Worm (Caenorhabditis elegans) whole organism, mixed stage, embryonic: ENCODE data around the gene Y17G7B.18.

ENCODE experiments used
- M03D4.4 ChIP-seq: sonication (generic microtip); optimal IDR thresholded peaks from 2 replicates; lab custom pipeline; 2017; ENCODE audit warnings: mild to moderate bottlenecking, missing genetic modification characterization, missing compliant biosample characterization
- bed-3 ChIP-seq: fragments of 200-800 bp; sonication (Bioruptor generic); optimal IDR thresholded peaks from 3 replicates; lab custom pipeline; 2018; ENCODE audit warnings: mild to moderate bottlenecking, missing genetic modification characterization, moderate library complexity, missing compliant biosample characterization
- blmp-1 ChIP-seq: fragments of 150-350 bp; optimal IDR thresholded peaks from 2 replicates; lab custom pipeline; 2014; ENCODE audit warnings: missing biosample characterization, missing genetic modification characterization
- ceh-43 ChIP-seq: fragments of 200-800 bp; sonication (Bioruptor generic); optimal IDR thresholded peaks from 2 replicates; lab custom pipeline; 2018; ENCODE audit warnings: mild to moderate bottlenecking, missing genetic modification characterization, moderate library complexity, missing compliant biosample characterization
- ces-1 ChIP-seq: fragments of 150-350 bp; optimal IDR thresholded peaks from 2 replicates; lab custom pipeline; 2014; ENCODE audit warnings: missing biosample characterization, missing genetic modification reagents, missing genetic modification characterization
- cnd-1 ChIP-seq: fragments of 200-800 bp; sonication (Bioruptor generic); optimal IDR thresholded peaks from 2 replicates; lab custom pipeline; 2018; ENCODE audit warnings: mild to moderate bottlenecking, missing genetic modification characterization, missing compliant biosample characterization
- drap-1 ChIP-seq: fragments of 200-800 bp; sonication (Bioruptor generic); optimal IDR thresholded peaks from 3 replicates; lab custom pipeline; 2018; ENCODE audit warnings: mild to moderate bottlenecking, missing genetic modification characterization, missing compliant biosample characterization
- elt-1 ChIP-seq: sonication (generic microtip); optimal IDR thresholded peaks from 2 replicates; lab custom pipeline; 2017; ENCODE audit warnings: missing genetic modification characterization, mild to moderate bottlenecking, missing compliant biosample characterization, antibody characterized with exemption, moderate library complexity, borderline replicate concordance; ENCODE audit not compliant: insufficient read depth
- flh-1 ChIP-seq: fragments of 200-800 bp; sonication (Bioruptor generic); optimal IDR thresholded peaks from 2 replicates; lab custom pipeline; 2018; ENCODE audit warnings: mild to moderate bottlenecking, missing genetic modification characterization, moderate library complexity, missing compliant biosample characterization
- ham-2 ChIP-seq: fragments of 200-800 bp; sonication (Bioruptor generic); optimal IDR thresholded peaks from 2 replicates; lab custom pipeline; 2018; ENCODE audit warnings: mild to moderate bottlenecking, missing genetic modification characterization, missing compliant biosample characterization
- hlh-1 ChIP-seq: fragments of 150-350 bp; optimal IDR thresholded peaks from 2 replicates; lab custom pipeline; 2014; ENCODE audit warnings: missing biosample characterization, missing genetic modification reagents, missing genetic modification characterization
- lin-13 ChIP-seq: fragments of 150-350 bp; optimal IDR thresholded peaks from 2 replicates; lab custom pipeline; 2014; ENCODE audit warnings: missing biosample characterization, missing genetic modification characterization
- lsy-2 ChIP-seq: fragments of 150-350 bp; optimal IDR thresholded peaks from 2 replicates; lab custom pipeline; 2014; ENCODE audit warnings: missing biosample characterization, missing genetic modification characterization
- mab-5 ChIP-seq: fragments of 150-350 bp; optimal IDR thresholded peaks from 2 replicates; lab custom pipeline; 2014; ENCODE audit warnings: missing biosample characterization, missing genetic modification characterization
- mep-1 ChIP-seq: fragments of 150-350 bp; optimal IDR thresholded peaks from 2 replicates; lab custom pipeline; 2017; ENCODE audit warnings: missing biosample characterization, missing genetic modification reagents, missing genetic modification characterization, inconsistent platforms
- mls-2 ChIP-seq: sonication (generic microtip); optimal IDR thresholded peaks from 2 replicates; lab custom pipeline; 2016; ENCODE audit warnings: mild to moderate bottlenecking, missing genetic modification characterization, moderate library complexity, missing compliant biosample characterization
- nhr-12 ChIP-seq: fragments of 150-350 bp; optimal IDR thresholded peaks from 2 replicates; lab custom pipeline; 2014; ENCODE audit warnings: missing biosample characterization, missing genetic modification characterization
- nhr-2 ChIP-seq: fragments of 150-350 bp; optimal IDR thresholded peaks from 2 replicates; lab custom pipeline; 2014; ENCODE audit warnings: missing biosample characterization, missing genetic modification characterization
- nhr-237 ChIP-seq: fragments of 150-350 bp; optimal IDR thresholded peaks from 2 replicates; lab custom pipeline; 2014; ENCODE audit warnings: missing biosample characterization, missing genetic modification characterization
- nhr-76 ChIP-seq: sonication (generic microtip); optimal IDR thresholded peaks from 2 replicates; lab custom pipeline; 2017; ENCODE audit warnings: missing biosample characterization, missing genetic modification characterization
- pha-4 ChIP-seq: fragments of 150-350 bp; optimal IDR thresholded peaks from 2 replicates; lab custom pipeline; 2018; ENCODE audit warnings: missing biosample characterization, missing genetic modification reagents, missing genetic modification characterization
- sem-2 ChIP-seq: fragments of 200-800 bp; sonication (Bioruptor generic); optimal IDR thresholded peaks from 2 replicates; lab custom pipeline; 2018; ENCODE audit warnings: mild to moderate bottlenecking, missing genetic modification characterization, missing compliant biosample characterization
- sptf-1 ChIP-seq: sonication (generic microtip); optimal IDR thresholded peaks from 2 replicates; lab custom pipeline; 2017; ENCODE audit warnings: mild to moderate bottlenecking, missing genetic modification characterization, moderate library complexity, missing compliant biosample characterization
- tbx-8 ChIP-seq: fragments of 200-800 bp; sonication (Bioruptor generic); optimal IDR thresholded peaks from 2 replicates; lab custom pipeline; 2018; ENCODE audit warnings: mild to moderate bottlenecking, missing genetic modification characterization, moderate library complexity, missing compliant biosample characterization
- unc-120 ChIP-seq: sonication (generic microtip); optimal IDR thresholded peaks from 2 replicates; lab custom pipeline; 2017; ENCODE audit warnings: missing genetic modification characterization, missing compliant biosample characterization; ENCODE audit not compliant: poor library complexity, severe bottlenecking
- unc-39 ChIP-seq: fragments of 150-350 bp; optimal IDR thresholded peaks from 2 replicates; lab custom pipeline; 2014; ENCODE audit warnings: missing biosample characterization, missing genetic modification characterization
- unc-62 ChIP-seq: fragments of 150-350 bp; optimal IDR thresholded peaks from 2 replicates; lab custom pipeline; 2014; ENCODE audit warnings: missing biosample characterization, missing genetic modification reagents, missing genetic modification characterization
- ztf-11 ChIP-seq: fragments of 150-350 bp; optimal IDR thresholded peaks from 2 replicates; lab custom pipeline; 2014; ENCODE audit warnings: missing biosample characterization, missing genetic modification characterization

Y17G7B.18 gene

ce11 chrII:12099889-12100288 lies 7.8 kb downstream of the Y17G7B.18 start, which contains the start of gene Y17G7B.17:
TSS of gene Y17G7B.17 (minus strand) at chrII:12099989.
- no peak for TF ChIP-seq lin-13 (tag; lab: Kevin White, UChicago)

ce11 chrII:12098716-12099115 lies 8.9 kb downstream of the Y17G7B.18 start:
- TF ChIP-seq flh-1 (GFP tag; lab: Kevin White, UChicago) (no peak), unc-62 (GFP tag; lab: Kevin White, UChicago) (no peak), mab-5 (tag; lab: Kevin White, UChicago) (no peak), ceh-43 (GFP tag; lab: Kevin White, UChicago) (no peak), ham-2 (no peak), cnd-1 (tag; lab: Kevin White, UChicago) (no peak), unc-120 (tag; lab: Kevin White, UChicago) (no peak), lin-13 (tag; lab: Kevin White, UChicago) (no peak), mep-1 (tag; lab: Kevin White, UChicago) (no peak), pha-4 (tag; lab: Kevin White, UChicago) (no peak), sptf-1 (tag; lab: Kevin White, UChicago) (no peak), hlh-1 (no peak)

DNA sequence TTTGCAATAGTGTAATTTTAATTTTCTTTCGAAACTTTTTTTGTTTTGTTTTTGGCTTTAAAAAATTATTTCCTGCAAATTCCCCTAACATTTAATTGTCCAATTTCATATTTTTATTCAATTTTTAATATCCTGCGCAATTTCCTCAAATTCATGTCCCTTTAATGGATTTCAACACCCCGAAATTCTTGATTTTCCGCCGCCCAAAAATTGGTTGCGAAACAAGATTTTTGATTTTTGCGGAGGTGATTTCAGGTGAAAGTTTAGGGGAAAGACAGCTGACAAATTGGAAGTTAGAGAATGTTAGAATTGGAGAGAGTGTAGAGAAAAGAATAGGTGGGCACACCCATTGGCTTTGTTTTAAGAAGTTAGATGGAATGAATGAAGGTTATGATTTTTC lies 12.6 kb downstream of the Y17G7B.18 start:
- TF ChIP-seq mls-2 (tag; lab: Kevin White, UChicago) (no peak), sptf-1 (tag; lab: Kevin White, UChicago) (no peak), nhr-76 (tag; lab: Kevin White, UChicago) (no peak), hlh-1 (peak; percentile 23), nhr-237 (no peak), ces-1 (GFP tag; lab: Kevin White, UChicago) (peak; percentile 9)

DNA sequence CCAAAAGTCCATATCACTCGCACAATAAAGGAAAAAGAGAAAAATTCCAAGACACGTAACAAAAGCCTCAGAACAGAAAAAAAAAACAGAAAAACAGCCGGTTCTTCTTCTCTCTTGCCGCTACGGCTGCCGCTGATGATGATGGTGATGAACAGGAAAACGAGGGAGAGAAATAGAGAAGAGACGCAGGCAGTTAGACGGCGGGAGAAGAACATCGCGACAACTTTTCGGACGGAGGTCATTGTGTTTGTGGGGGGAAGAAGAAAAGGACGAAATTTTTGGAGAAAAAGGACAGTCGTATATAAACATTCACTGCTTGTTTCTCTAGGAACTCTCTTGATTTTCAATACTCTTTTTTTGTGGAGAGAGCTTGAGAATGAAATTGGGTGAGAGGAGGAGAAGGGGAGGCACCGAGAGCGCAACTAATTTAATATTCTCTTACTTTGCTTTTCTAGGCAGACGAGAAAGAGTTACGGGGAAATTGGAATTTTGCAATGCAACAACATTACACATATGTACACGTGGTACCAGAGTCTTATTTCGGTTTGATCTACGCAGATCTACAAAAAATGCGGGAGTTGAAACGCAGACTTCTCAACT lies 17.9 kb downstream of the Y17G7B.18 start:
- TF ChIP-seq ces-1 (GFP tag; lab: Kevin White, UChicago) (peak; percentile 98), unc-39 (tag; lab: Kevin White, UChicago) (no peak), pha-4 (tag; lab: Kevin White, UChicago) (peak; percentile 37), unc-62 (GFP tag; lab: Kevin White, UChicago) (peak; percentile 2), drap-1 (GFP tag; lab: Kevin White, UChicago) (no peak), unc-120 (tag; lab: Kevin White, UChicago) (no peak), bed-3 (GFP tag; lab: Kevin White, UChicago) (no peak), sem-2 (no peak), blmp-1 (tag; lab: Kevin White, UChicago) (no peak), hlh-1 (peak; percentile 55)

DNA sequence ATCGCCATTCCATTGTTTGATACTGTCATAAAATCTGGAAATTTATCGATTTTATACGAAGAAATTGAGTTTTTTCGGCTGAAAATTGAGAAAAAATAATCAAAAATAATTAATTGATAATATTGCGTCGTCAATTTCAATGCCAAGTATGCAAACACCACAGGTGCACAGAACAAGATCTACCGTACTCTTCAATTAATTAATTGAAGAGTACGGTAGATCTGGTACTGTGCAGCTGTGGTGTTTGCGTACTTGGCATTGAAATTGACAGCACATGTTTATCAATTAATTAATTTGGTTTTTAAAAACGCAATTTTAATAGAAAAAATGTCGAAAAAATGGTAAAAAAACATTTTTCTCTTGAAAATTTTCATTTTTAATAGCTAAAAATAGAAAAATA lies 18.8 kb downstream of the Y17G7B.18 start, which contains the start of gene cnt-1:
Gene cnt-1 (minus strand): TSS at position 36 of the 400 bp plus-strand sequence.
- TF ChIP-seq bed-3 (GFP tag; lab: Kevin White, UChicago) (no peak), elt-1 (tag; lab: Kevin White, UChicago) (no peak), nhr-2 (tag; lab: Kevin White, UChicago) (no peak), M03D4.4 (tag; lab: Kevin White, UChicago) (no peak), lsy-2 (tag; lab: Kevin White, UChicago) (no peak), nhr-12 (tag; lab: Kevin White, UChicago) (no peak), tbx-8 (GFP tag; lab: Kevin White, UChicago) (no peak), ceh-43 (GFP tag; lab: Kevin White, UChicago) (no peak), drap-1 (GFP tag; lab: Kevin White, UChicago) (no peak), unc-120 (tag; lab: Kevin White, UChicago) (no peak), pha-4 (tag; lab: Kevin White, UChicago) (no peak), unc-62 (GFP tag; lab: Kevin White, UChicago) (no peak), mep-1 (tag; lab: Kevin White, UChicago) (no peak), ztf-11 (tag; lab: Kevin White, UChicago) (no peak), blmp-1 (tag; lab: Kevin White, UChicago) (no peak), cnd-1 (tag; lab: Kevin White, UChicago) (no peak), sem-2 (no peak), sptf-1 (tag; lab: Kevin White, UChicago) (no peak), lin-13 (tag; lab: Kevin White, UChicago) (no peak)
- TF ChIP-seq, all 35 proteins: peak for 0
